Worm (Caenorhabditis elegans): Measurements from ENCODE around the gene C07A4.2.

Gene C07A4.2

DNA sequence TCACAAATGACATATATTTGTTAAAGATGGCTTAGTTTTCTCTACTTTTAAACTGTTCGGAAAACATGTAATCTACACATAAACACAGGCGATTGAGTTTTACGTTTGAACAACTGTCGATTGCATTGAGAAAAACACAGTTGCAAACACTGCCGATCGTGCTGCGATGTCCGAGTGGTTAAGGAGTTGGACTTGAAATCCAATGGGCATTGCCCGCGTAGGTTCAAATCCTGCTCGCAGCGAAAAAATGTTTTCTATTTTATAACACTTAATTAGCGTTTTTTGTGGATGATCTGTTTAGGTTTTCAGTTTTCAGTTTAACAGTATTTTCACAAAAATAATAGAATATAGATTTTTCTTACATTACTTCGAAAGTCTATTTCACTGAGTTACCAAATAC lies 47.7 kb upstream of the C07A4.2 start (continued):
- no peak; the same call in 1 of the 2 replicates for TF ChIP-seq nfyb-1 (GFP tag; IDR thresholded peaks at IDR 0.05)
- no peak for TF ChIP-seq nhr-27 (tag; optimal IDR thresholded peaks at IDR 0.05)
- no peak for TF ChIP-seq lin-35 (GFP tag; optimal IDR thresholded peaks at IDR 0.05)
- no peak for TF ChIP-seq B0019.2 (GFP tag; conservative IDR thresholded peaks at IDR 0.05)
- 0 out of 2 replicates have a peak, but pooled peaks have one; percentile 52 for TF ChIP-seq Y56A3A.18 (GFP tag; IDR thresholded peaks at IDR 0.05)
- no peak for TF ChIP-seq F52B5.7 (tag; optimal IDR thresholded peaks at IDR 0.05)
- no peak for TF ChIP-seq cebp-2 (GFP tag; IDR thresholded peaks at IDR 0.05)
- no peak for TF ChIP-seq ceh-40 (GFP tag; IDR thresholded peaks at IDR 0.05)
- peak; percentile 12 for TF ChIP-seq ceh-27 (GFP tag; optimal IDR thresholded peaks at IDR 0.05)
- TF ChIP-seq rec-8 (tag; optimal IDR thresholded peaks at IDR 0.05) = peak; percentile 50 to 53
- no peak for TF ChIP-seq Y67H2A.10 (GFP tag; conservative IDR thresholded peaks at IDR 0.05)
- TF ChIP-seq B0336.3 (GFP tag; IDR thresholded peaks at IDR 0.05) = no peak
- no peak for TF ChIP-seq Y53F4B.3 (GFP tag; IDR thresholded peaks at IDR 0.05)
- peak; percentile 63 for TF ChIP-seq mxl-1 (tag; optimal IDR thresholded peaks at IDR 0.05)
- TF ChIP-seq B0261.1 (tag; optimal IDR thresholded peaks at IDR 0.05) = peak; percentile 85
- TF ChIP-seq ekl-4 (GFP tag; IDR thresholded peaks at IDR 0.05) = no peak
- TF ChIP-seq sdz-38 (tag; optimal IDR thresholded peaks at IDR 0.05) = no peak
- no peak for TF ChIP-seq F10E7.11 (tag; optimal IDR thresholded peaks at IDR 0.05)
- no peak for TF ChIP-seq xnd-1 (tag; optimal IDR thresholded peaks at IDR 0.05)
- peak; percentile 80 for TF ChIP-seq rpc-1 (optimal IDR thresholded peaks at IDR 0.05)
- peak; percentile 94 for TF ChIP-seq rpc-1 (tag; optimal IDR thresholded peaks at IDR 0.05)
- no peak for TF ChIP-seq F55B11.4 (tag; optimal IDR thresholded peaks at IDR 0.05; ENCODE audit: borderline replicate concordance, insufficient read depth)
- no peak for TF ChIP-seq madf-8 (GFP tag; conservative IDR thresholded peaks at IDR 0.05)
- no peak for TF ChIP-seq egrh-3 (GFP tag; IDR thresholded peaks at IDR 0.05)
- TF ChIP-seq ceh-58 (GFP tag; IDR thresholded peaks at IDR 0.05) = no peak
- TF ChIP-seq pbrm-1 (GFP tag; IDR thresholded peaks at IDR 0.05) = no peak
- TF ChIP-seq Y79H2A.3 (GFP tag; conservative IDR thresholded peaks at IDR 0.05) = no peak
- TF ChIP-seq snpc-4 (GFP tag; optimal IDR thresholded peaks at IDR 0.05) = peak; percentile 70
- TF ChIP-seq snpc-4 (tag; optimal IDR thresholded peaks at IDR 0.05) = peak in 1 of 4 experiments; percentile 60
- TF ChIP-seq hlh-12 (tag; optimal IDR thresholded peaks at IDR 0.05) = peak; percentile 52
- no peak for TF ChIP-seq lin-40 (tag; optimal IDR thresholded peaks at IDR 0.05)
- TF ChIP-seq aptf-2 (GFP tag; conservative IDR thresholded peaks at IDR 0.05) = no peak
- TF ChIP-seq unc-130 (GFP tag; optimal IDR thresholded peaks at IDR 0.05) = no peak
- peak; percentile 56 for TF ChIP-seq hmg-1.2 (GFP tag; IDR thresholded peaks at IDR 0.05)
- no peak for TF ChIP-seq B0035.1 (tag; optimal IDR thresholded peaks at IDR 0.05)
- TF ChIP-seq bed-2 (GFP tag; IDR thresholded peaks at IDR 0.05) = no peak
- no peak for TF ChIP-seq gei-17 (GFP tag; optimal IDR thresholded peaks at IDR 0.05)
- no peak for TF ChIP-seq snpc-1.1 (tag; optimal IDR thresholded peaks at IDR 0.05; ENCODE audit: insufficient read depth)
- peak; percentile 88 for TF ChIP-seq tbp1 (GFP tag; optimal IDR thresholded peaks at IDR 0.05)
- TF ChIP-seq F39B2.1 (GFP tag; IDR thresholded peaks at IDR 0.05) = no peak
- no peak for TF ChIP-seq dpl-1 (GFP tag; optimal IDR thresholded peaks at IDR 0.05)
- no peak for TF ChIP-seq snpc-1.3 (tag; optimal IDR thresholded peaks at IDR 0.05; ENCODE audit: insufficient read depth)
- TF ChIP-seq nhr-179 (tag; optimal IDR thresholded peaks at IDR 0.05) = no peak
- TF ChIP-seq F57C9.4 (tag; optimal IDR thresholded peaks at IDR 0.05) = no peak
- TF ChIP-seq lag-1 (GFP tag; IDR thresholded peaks at IDR 0.05) = no peak
- peak; percentile 45 for TF ChIP-seq madf-10 (tag; optimal IDR thresholded peaks at IDR 0.05)
- TF ChIP-seq tlf-1 (GFP tag; optimal IDR thresholded peaks at IDR 0.05) = no peak
- TF ChIP-seq somi-1 (GFP tag; optimal IDR thresholded peaks at IDR 0.05) = peak; percentile 29
- TF ChIP-seq zim-3 (tag; optimal IDR thresholded peaks at IDR 0.05) = no peak
- peak; percentile 72 for TF ChIP-seq die-1 (tag; optimal IDR thresholded peaks at IDR 0.05)
